Fruit fly (Drosophila melanogaster): ENCODE results near the gene CG10343.

- no peak for TF ChIP-seq CG13204 (GFP tag; optimal IDR thresholded peaks at IDR 0.05)
- TF ChIP-seq CG8159 (tag; optimal IDR thresholded peaks at IDR 0.05): no peak
- TF ChIP-seq EcR (GFP tag; optimal IDR thresholded peaks at IDR 0.05): no peak
- TF ChIP-seq CG32121 (GFP tag; IDR thresholded peaks at IDR 0.05): peak; percentile 35; the same call in 1 of the 2 replicates
Measured at dm6 chr2L:18663395-18663794, 39.9 kb upstream of the CG10343 start.

Data from whole organism, pupa.